Worm (Caenorhabditis elegans) whole organism, early embryonic: ENCODE results near the gene Y75D11A.6.

Experiments
- B0310.2 ChIP-seq: sonication (generic microtip); optimal IDR thresholded peaks from 2 replicates; lab custom pipeline; 2016; ENCODE audit warnings: mild to moderate bottlenecking, missing genetic modification characterization, missing compliant biosample characterization
- F13C5.2 ChIP-seq: sonication (generic microtip); optimal IDR thresholded peaks from 2 replicates; lab custom pipeline; 2017; ENCODE audit warnings: mild to moderate bottlenecking, missing genetic modification characterization, inconsistent platforms, missing compliant biosample characterization
- aly-1 ChIP-seq: sonication (generic microtip); optimal IDR thresholded peaks from 2 replicates; lab custom pipeline; 2016; ENCODE audit warnings: missing genetic modification characterization, missing compliant biosample characterization
- ama-1 ChIP-seq: fragments of 150-350 bp; optimal IDR thresholded peaks from 2 replicates; lab custom pipeline; 2014
- ceh-13 ChIP-seq: fragments of 200-800 bp; sonication (Bioruptor generic); optimal IDR thresholded peaks from 2 replicates; lab custom pipeline; 2018; ENCODE audit warnings: mild to moderate bottlenecking, missing genetic modification characterization, missing compliant biosample characterization
- ceh-36 ChIP-seq: sonication (generic microtip); optimal IDR thresholded peaks from 2 replicates; lab custom pipeline; 2016; ENCODE audit warnings: missing genetic modification characterization, inconsistent platforms, missing compliant biosample characterization
- ets-7 ChIP-seq: sonication (generic microtip); optimal IDR thresholded peaks from 2 replicates; lab custom pipeline; 2016; ENCODE audit warnings: missing genotype, missing genetic modification characterization, missing compliant biosample characterization
- flt-1 ChIP-seq: fragments of 200-800 bp; sonication (Bioruptor generic); IDR thresholded peaks from 2 replicates; pipeline ENCODE4 v1.3.6; 2022; ENCODE audit warnings: missing genetic modification characterization, missing compliant biosample characterization
- hmbx-1 ChIP-seq: sonication (generic microtip); optimal IDR thresholded peaks from 2 replicates; lab custom pipeline; 2016; ENCODE audit warnings: mild to moderate bottlenecking, missing genetic modification characterization, missing compliant biosample characterization
- hmg-4 ChIP-seq: fragments of 200-800 bp; sonication (Bioruptor generic); optimal IDR thresholded peaks from 2 replicates; lab custom pipeline; 2018; ENCODE audit warnings: mild to moderate bottlenecking, missing genetic modification characterization, missing compliant biosample characterization
- hnd-1 ChIP-seq: sonication (generic microtip); optimal IDR thresholded peaks from 2 replicates; lab custom pipeline; 2016; ENCODE audit warnings: missing genetic modification characterization, missing compliant biosample characterization
- pes-1 ChIP-seq: fragments of 200-800 bp; sonication (Bioruptor generic); IDR thresholded peaks from 2 replicates; pipeline ENCODE4 v1.3.6; 2022; ENCODE audit warnings: missing genetic modification reagents, missing genetic modification characterization, missing compliant biosample characterization
- scrt-1 ChIP-seq: fragments of 200-800 bp; sonication (Bioruptor generic); IDR thresholded peaks from 2 replicates; pipeline ENCODE4 v1.3.6; 2022; ENCODE audit warnings: missing genetic modification characterization, missing compliant biosample characterization
- sea-1 ChIP-seq: fragments of 200-800 bp; sonication (Bioruptor generic); conservative IDR thresholded peaks from 2 replicates; pipeline ENCODE4 v1.3.6; 2022; ENCODE audit warnings: missing genetic modification characterization, missing compliant biosample characterization
- tbx-11 ChIP-seq: fragments of 200-800 bp; sonication (Bioruptor generic); IDR thresholded peaks from 2 replicates; pipeline ENCODE4 v1.3.6; 2022; ENCODE audit warnings: missing genetic modification characterization, missing compliant biosample characterization

Y75D11A.6 gene

ce11 chrX:1712538-1712937, 35.8 kb downstream of the Y75D11A.6 start, which contains the start of gene fbxa-52:
Gene fbxa-52 (minus strand): TSS chrX:1712638.
- no peak for TF ChIP-seq scrt-1 (GFP tag; lab: Robert Waterston, UW)
- TF ChIP-seq ceh-36 (tag; lab: Kevin White, UChicago) = no peak
- no peak for TF ChIP-seq ama-1 (lab: Kevin White, UChicago)
- TF ChIP-seq tbx-11 (GFP tag; lab: Robert Waterston, UW) = no peak
- no peak for TF ChIP-seq aly-1 (tag; lab: Kevin White, UChicago)
- no peak for TF ChIP-seq F13C5.2 (tag; lab: Kevin White, UChicago)
- TF ChIP-seq hmbx-1 (tag; lab: Kevin White, UChicago) = no peak
- TF ChIP-seq B0310.2 (tag; lab: Kevin White, UChicago) = no peak
- no peak for TF ChIP-seq ceh-13 (GFP tag; lab: Kevin White, UChicago)
- no peak for TF ChIP-seq sea-1

DNA sequence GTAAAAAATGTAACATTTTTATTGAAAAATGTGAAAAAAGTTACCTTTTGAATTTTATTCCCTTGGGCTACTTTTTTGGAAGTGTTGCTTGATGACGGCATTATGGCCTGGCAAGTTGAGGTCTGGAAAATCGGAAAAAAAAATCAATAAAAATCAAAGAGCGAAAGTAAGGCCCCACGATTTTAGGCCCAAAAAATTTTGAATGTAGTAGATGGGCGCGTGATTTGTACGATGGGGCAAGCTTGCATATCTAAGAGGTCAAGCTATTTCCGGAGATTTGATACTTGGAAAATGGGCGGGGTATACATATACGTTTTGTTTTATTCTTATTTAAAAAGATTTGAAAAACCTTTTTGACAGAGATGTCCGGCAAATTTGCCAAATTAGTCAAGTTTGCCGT, 41.8 kb downstream of the Y75D11A.6 start, which contains the start of gene F07G6.5:
Gene F07G6.5 (minus strand): TSS at position 101 of the 400 bp plus-strand sequence.
- no peak for TF ChIP-seq ama-1 (lab: Kevin White, UChicago)
- no peak for TF ChIP-seq scrt-1 (GFP tag; lab: Robert Waterston, UW)
- TF ChIP-seq ceh-36 (tag; lab: Kevin White, UChicago) = no peak
- no peak for TF ChIP-seq flt-1 (GFP tag; lab: Robert Waterston, UW)
- TF ChIP-seq hmg-4 (GFP tag; lab: Kevin White, UChicago) = no peak
- no peak for TF ChIP-seq ceh-13 (GFP tag; lab: Kevin White, UChicago)

ce11 chrX:1703840-1704239, 44.5 kb downstream of the Y75D11A.6 start, which contains the start of gene C36C9.5:
Gene C36C9.5 (minus strand): TSS chrX:1703940.
- TF ChIP-seq sea-1 (no peak), F13C5.2 (tag; lab: Kevin White, UChicago) (no peak), hnd-1 (tag; lab: Kevin White, UChicago) (no peak), tbx-11 (GFP tag; lab: Robert Waterston, UW) (no peak), ceh-36 (tag; lab: Kevin White, UChicago) (no peak), B0310.2 (tag; lab: Kevin White, UChicago) (no peak)

DNA sequence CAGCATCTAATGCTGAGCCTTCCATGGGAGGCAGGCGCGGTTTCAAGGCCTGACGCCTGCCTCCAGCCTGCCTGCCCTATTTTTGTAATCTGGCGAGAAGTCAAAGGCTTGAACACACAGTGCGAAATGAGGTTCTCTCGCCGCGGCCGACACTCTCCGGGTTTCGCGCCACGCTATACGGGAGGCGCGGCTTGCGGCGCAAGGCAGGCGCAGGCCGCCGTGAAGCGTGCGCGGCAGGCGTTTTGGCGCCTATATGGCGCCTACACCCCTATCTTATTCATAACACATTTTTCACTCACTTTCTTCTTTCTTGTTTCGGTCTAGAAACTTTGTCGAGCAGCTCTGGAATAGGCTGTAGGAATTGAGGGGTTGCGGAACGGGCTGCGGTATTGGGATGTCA, 45.3 kb downstream of the Y75D11A.6 start:
- no peak for TF ChIP-seq hmbx-1 (tag; lab: Kevin White, UChicago)
- no peak for TF ChIP-seq ets-7 (tag; lab: Kevin White, UChicago)
- no peak for TF ChIP-seq aly-1 (tag; lab: Kevin White, UChicago)
- TF ChIP-seq ceh-13 (GFP tag; lab: Kevin White, UChicago) = no peak
- no peak for TF ChIP-seq ceh-36 (tag; lab: Kevin White, UChicago)
- no peak for TF ChIP-seq pes-1

DNA sequence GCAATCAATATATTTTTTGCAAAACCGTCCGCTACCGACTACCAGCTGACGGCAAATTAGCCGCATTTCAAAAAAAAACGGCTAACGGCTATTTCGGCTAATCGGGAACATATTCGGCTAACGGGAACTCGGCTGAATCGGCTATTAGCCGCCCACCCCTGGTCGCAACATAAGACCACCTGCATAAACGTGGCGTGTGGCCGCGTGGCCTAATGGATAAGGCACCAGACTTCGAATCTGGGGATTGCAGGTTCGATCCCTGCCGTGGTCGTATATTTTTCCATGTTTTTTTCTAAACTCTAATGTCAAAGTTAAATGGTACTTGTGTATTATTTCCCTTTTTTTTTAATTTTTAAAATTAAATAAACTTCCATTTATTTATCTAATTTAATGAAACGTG, 49.9 kb downstream of the Y75D11A.6 start:
- TF ChIP-seq sea-1 (no peak), pes-1 (no peak), flt-1 (GFP tag; lab: Robert Waterston, UW) (no peak), ets-7 (tag; lab: Kevin White, UChicago) (no peak), tbx-11 (GFP tag; lab: Robert Waterston, UW) (no peak), aly-1 (tag; lab: Kevin White, UChicago) (no peak), B0310.2 (tag; lab: Kevin White, UChicago) (no peak)
